Worm (Caenorhabditis elegans): ENCODE measurements around the gene sup-26.
A peak's percentile ranks its signal among the peaks of the same experiment; 100 is the strongest.

Gene sup-26

DNA sequence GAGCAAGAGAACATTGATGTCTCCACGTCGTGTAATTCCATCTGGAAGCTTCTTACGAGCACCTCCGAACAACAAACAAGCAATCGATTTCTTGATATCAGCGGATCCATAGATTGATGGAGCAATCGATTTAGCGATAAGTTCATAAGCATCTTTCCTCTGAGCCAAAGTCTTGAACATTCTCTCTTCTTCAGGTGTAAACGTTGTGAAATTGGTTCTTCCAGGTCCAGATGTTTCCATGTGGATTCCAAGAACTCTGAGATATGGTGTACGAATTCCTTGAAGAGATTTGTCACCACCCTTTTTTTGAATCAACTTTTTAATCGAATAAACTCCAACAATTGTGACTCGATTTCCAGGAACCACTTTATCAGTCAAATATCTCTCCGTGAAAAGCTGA, 9.9 kb upstream of the sup-26 start:
- TF ChIP-seq ztf-23 (GFP tag; IDR thresholded peaks at IDR 0.05) = no peak
- TF ChIP-seq flt-1 (GFP tag; IDR thresholded peaks at IDR 0.05) = no peak
- TF ChIP-seq ref-1 (GFP tag; conservative IDR thresholded peaks at IDR 0.05) = no peak
- TF ChIP-seq tab-1 (GFP tag; IDR thresholded peaks at IDR 0.05) = no peak

DNA sequence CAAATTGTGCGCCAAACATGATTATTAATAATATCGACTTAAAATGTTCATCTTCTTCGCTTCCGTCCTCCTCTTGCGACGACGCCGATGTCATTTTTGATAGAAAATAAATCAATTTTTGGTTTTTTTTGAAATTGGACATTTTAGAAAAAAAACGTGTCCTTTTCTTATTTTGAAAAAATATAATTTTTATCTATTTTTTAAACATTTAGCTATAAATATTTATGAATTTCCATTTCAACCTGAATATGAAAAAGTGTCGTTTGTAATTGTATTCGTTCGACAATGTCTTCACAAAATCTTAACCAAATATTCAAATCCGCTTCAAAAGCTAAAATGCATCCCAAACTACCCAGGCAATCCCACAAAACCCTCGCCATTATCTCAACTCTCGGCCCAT, 7.4 kb upstream of the sup-26 start, which contains the start of gene R10E4.3:
Gene R10E4.3, minus strand, starts transcription at position 101 of the 400 bp plus-strand sequence.
- TF ChIP-seq ref-1 (GFP tag; conservative IDR thresholded peaks at IDR 0.05) (no peak), cog-1 (tag; optimal IDR thresholded peaks at IDR 0.05) (no peak), med-1 (GFP tag; optimal IDR thresholded peaks at IDR 0.05; ENCODE audit: insufficient read depth) (no peak), tab-1 (GFP tag; IDR thresholded peaks at IDR 0.05) (no peak), flt-1 (GFP tag; IDR thresholded peaks at IDR 0.05) (no peak), ztf-29 (GFP tag; IDR thresholded peaks at IDR 0.05) (no peak), ztf-23 (GFP tag; IDR thresholded peaks at IDR 0.05) (no peak), klf-2 (GFP tag; conservative IDR thresholded peaks at IDR 0.05) (no peak), T22C8.4 (GFP tag; IDR thresholded peaks at IDR 0.05) (no peak)

DNA sequence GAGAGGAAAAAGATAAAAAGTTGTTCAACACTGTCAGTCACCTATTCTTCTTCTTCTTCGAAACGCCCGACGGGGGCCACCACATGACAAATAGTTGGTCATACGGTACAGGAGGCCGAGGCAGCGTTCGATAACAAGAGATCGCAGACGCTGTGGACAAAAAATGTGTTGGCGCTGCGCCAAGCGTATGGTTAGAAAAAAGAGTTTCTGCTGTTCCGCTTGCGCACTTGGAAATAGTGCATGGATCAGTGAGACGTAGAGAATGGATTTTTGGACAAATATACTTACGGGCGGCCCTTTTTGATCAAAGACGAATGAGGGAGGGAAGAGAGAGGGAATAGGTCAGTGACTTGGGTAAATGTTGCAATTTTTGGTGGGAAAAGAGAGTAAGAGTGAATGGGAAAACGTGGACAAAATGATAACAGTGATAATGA, 4.7 kb upstream of the sup-26 start:
- TF ChIP-seq flt-1 (GFP tag; IDR thresholded peaks at IDR 0.05) (no peak), med-1 (GFP tag; optimal IDR thresholded peaks at IDR 0.05; ENCODE audit: insufficient read depth) (no peak), tab-1 (GFP tag; IDR thresholded peaks at IDR 0.05) (no peak), ztf-23 (GFP tag; IDR thresholded peaks at IDR 0.05) (no peak), T22C8.4 (GFP tag; IDR thresholded peaks at IDR 0.05) (no peak), ztf-29 (GFP tag; IDR thresholded peaks at IDR 0.05) (no peak), cog-1 (tag; optimal IDR thresholded peaks at IDR 0.05) (no peak), ref-1 (GFP tag; conservative IDR thresholded peaks at IDR 0.05) (no peak), klf-2 (GFP tag; conservative IDR thresholded peaks at IDR 0.05) (no peak)

DNA sequence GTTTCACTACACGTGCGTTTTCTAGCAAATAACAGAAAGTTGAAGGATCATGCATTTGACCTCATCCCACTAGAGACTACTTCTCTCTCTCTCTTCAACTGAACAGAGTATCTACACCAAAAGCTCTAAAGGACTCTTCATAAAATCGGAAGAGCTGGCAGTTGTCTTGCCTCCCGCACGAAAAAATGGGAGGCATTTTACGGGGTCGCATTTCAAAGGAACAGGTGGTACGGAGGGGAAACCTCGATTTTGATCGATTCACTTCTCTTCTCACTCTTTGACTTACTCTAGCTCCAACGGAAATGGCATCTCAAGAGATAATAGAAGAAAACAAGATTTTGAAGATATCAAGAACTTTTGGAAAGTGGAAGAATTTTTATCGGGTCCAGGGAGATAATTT, 3.2 kb upstream of the sup-26 start:
- no peak for TF ChIP-seq ref-1 (GFP tag; conservative IDR thresholded peaks at IDR 0.05)
- TF ChIP-seq tab-1 (GFP tag; IDR thresholded peaks at IDR 0.05) = no peak

DNA sequence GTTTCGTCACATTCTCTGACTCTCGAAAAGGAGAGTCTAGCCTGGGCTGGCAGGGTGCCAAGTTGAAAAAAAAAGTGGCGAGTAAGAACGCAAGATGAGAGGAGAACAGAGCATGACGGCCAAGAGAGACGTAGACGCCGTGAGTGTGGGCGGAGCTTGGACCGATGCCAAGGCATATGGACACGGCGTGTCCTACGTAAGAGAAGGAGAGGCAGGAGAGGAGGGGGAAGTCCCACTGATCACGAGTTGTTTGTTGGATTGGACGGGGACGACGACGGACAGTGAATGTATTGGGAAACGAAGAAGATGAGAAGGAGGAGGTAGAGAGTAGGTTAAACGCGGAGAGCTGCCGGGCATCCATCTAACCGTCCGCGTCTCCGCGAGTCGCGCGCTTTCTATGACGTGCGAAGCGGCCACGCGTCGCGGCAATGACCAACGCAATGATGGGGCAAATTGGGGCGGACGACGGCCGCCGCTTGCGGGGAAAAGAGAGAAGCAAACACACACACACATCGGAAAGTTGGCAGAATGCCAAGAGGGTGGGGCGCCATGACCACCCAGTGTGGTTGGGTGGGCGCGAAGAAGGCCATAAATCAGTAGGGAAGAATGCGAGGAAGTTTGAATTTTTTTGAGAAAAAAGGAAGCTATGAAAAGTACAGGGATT, 2.1 kb upstream of the sup-26 start:
- TF ChIP-seq flt-1 (GFP tag; IDR thresholded peaks at IDR 0.05) (peak; percentile 73; the same call in 1 of the 2 replicates), tab-1 (GFP tag; IDR thresholded peaks at IDR 0.05) (peak; percentile 76; the same call in 1 of the 2 replicates), ztf-23 (GFP tag; IDR thresholded peaks at IDR 0.05) (peak; percentile 59; the same call in 1 of the 2 replicates), med-1 (GFP tag; optimal IDR thresholded peaks at IDR 0.05; ENCODE audit: insufficient read depth) (no peak), T22C8.4 (GFP tag; IDR thresholded peaks at IDR 0.05) (no peak), klf-2 (GFP tag; conservative IDR thresholded peaks at IDR 0.05) (no peak; the same call in 1 of the 2 replicates), cog-1 (tag; optimal IDR thresholded peaks at IDR 0.05) (peak; percentile 99), ztf-29 (GFP tag; IDR thresholded peaks at IDR 0.05) (peak; percentile 35), ref-1 (GFP tag; conservative IDR thresholded peaks at IDR 0.05) (0 out of 2 replicates have a peak, but pooled peaks have one; percentile 18)

DNA sequence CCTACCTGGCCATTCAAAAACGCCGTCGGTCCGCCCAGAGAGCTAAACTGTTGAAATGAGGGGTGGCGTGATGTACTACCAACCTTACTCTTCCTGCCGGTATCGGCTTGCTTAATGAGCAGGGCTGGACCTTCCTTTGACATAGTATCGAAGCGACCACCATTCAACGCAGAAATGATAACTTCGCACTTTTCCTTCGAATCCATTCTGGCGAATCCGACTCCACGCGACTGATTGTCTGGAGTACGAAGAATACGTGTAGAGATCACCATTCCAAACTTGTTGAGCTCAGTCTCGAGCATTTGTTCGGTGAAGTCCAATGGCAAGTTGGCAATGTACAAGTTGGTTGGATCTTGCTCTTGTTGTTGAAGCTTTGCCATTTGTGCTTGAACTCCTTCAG, 1.8 kb downstream of the sup-26 start:
- no peak for TF ChIP-seq klf-2 (GFP tag; conservative IDR thresholded peaks at IDR 0.05)
- 0 out of 2 replicates have a peak, but pooled peaks have one; percentile 45 for TF ChIP-seq flt-1 (GFP tag; IDR thresholded peaks at IDR 0.05)

DNA sequence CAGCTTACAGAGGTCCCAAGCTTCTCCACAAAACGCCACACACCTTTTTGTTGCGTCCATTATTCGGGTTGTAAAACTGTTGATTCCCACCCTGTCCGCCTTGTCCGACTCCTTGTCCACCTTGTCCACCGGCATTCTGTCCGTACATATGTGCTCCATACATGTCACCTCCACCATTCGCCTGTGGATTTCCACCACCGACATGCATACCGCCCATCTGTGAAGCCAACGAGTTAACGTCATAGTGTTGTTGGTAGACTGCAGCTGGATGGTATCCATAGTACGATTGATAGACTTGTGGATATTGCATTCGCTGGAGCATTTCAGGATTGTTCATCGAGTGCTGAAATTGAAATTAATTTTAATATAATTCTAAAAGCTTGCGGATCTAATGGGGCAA, 2.3 kb downstream of the sup-26 start:
- TF ChIP-seq ref-1 (GFP tag; conservative IDR thresholded peaks at IDR 0.05) = no peak
- TF ChIP-seq T22C8.4 (GFP tag; IDR thresholded peaks at IDR 0.05) = no peak
- TF ChIP-seq ztf-29 (GFP tag; IDR thresholded peaks at IDR 0.05) = no peak
- TF ChIP-seq flt-1 (GFP tag; IDR thresholded peaks at IDR 0.05) = no peak
- TF ChIP-seq ztf-23 (GFP tag; IDR thresholded peaks at IDR 0.05) = no peak
- no peak for TF ChIP-seq tab-1 (GFP tag; IDR thresholded peaks at IDR 0.05)
- no peak for TF ChIP-seq cog-1 (tag; optimal IDR thresholded peaks at IDR 0.05)
- TF ChIP-seq med-1 (GFP tag; optimal IDR thresholded peaks at IDR 0.05; ENCODE audit: insufficient read depth) = no peak
- no peak for TF ChIP-seq klf-2 (GFP tag; conservative IDR thresholded peaks at IDR 0.05)

DNA sequence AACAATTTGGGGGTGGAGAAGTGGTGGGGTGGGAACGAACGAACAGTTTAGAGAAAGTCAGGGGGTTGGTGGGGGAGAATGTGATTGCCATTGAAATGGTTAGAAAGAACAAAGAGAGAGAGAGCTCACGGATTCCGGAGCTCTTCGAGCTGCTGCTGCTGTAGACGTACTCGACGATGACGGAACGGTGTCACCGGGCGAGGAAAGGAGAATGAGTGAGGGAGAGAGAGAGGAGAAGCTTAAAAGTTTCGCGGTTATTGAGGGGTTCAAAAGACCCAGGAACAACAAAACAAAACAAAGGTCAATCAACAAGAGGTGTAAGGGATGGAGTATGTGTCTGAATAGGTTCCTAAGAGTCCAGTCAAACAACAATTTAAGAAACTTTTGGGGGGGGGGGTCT, 3.7 kb downstream of the sup-26 start:
- TF ChIP-seq med-1 (GFP tag; optimal IDR thresholded peaks at IDR 0.05; ENCODE audit: insufficient read depth) = no peak
- no peak for TF ChIP-seq ztf-29 (GFP tag; IDR thresholded peaks at IDR 0.05)
- no peak for TF ChIP-seq klf-2 (GFP tag; conservative IDR thresholded peaks at IDR 0.05)
- no peak; the same call in 1 of the 2 replicates for TF ChIP-seq flt-1 (GFP tag; IDR thresholded peaks at IDR 0.05)
- TF ChIP-seq cog-1 (tag; optimal IDR thresholded peaks at IDR 0.05) = no peak
- no peak for TF ChIP-seq tab-1 (GFP tag; IDR thresholded peaks at IDR 0.05)
- TF ChIP-seq ztf-23 (GFP tag; IDR thresholded peaks at IDR 0.05) = no peak
- TF ChIP-seq ref-1 (GFP tag; conservative IDR thresholded peaks at IDR 0.05) = no peak
- TF ChIP-seq T22C8.4 (GFP tag; IDR thresholded peaks at IDR 0.05) = no peak

DNA sequence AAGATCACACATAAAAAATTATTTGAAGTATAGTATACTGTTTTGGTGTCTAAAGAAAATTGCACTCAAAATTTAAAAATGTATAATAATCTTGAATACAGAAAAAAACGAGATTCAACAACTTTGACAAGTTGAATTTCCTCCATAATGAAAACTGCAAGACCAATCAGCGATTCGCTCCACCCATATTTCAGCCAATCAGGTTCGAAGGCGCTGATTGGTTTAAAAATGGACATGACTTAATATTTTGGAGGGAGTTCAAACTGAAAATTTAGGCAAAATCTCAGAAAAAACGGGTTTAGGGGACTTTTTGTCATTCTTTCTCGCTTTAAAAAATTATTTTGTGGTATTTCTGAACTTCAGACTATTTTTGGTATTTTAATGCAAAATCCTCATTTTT, 4.3 kb downstream of the sup-26 start:
- TF ChIP-seq flt-1 (GFP tag; IDR thresholded peaks at IDR 0.05) = peak; percentile 9; the same call in 1 of the 2 replicates
- TF ChIP-seq ztf-29 (GFP tag; IDR thresholded peaks at IDR 0.05) = no peak
- TF ChIP-seq T22C8.4 (GFP tag; IDR thresholded peaks at IDR 0.05) = no peak

DNA sequence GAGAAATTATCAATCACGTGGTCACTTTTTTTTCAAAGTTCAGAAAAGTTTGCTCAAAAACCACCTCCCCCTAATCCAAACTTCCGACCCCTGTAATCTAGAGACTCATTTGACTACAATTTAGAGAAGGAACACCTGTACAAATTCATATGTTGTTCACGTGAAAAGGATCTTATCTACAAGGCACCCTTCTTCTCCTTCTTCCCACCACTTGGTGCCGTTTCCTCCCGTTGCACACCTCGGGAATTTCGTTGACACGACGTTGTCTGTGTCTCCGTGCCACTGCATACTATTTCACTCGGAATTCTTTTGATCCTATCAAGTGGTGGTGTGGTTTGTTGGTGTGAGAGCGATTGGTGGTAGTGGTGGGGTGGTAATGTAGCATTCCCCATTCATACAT, 5.5 kb downstream of the sup-26 start:
- no peak for TF ChIP-seq med-1 (GFP tag; optimal IDR thresholded peaks at IDR 0.05; ENCODE audit: insufficient read depth)
- TF ChIP-seq tab-1 (GFP tag; IDR thresholded peaks at IDR 0.05) = no peak
- TF ChIP-seq T22C8.4 (GFP tag; IDR thresholded peaks at IDR 0.05) = no peak
- no peak for TF ChIP-seq ztf-23 (GFP tag; IDR thresholded peaks at IDR 0.05)
- TF ChIP-seq ztf-29 (GFP tag; IDR thresholded peaks at IDR 0.05) = no peak
- TF ChIP-seq cog-1 (tag; optimal IDR thresholded peaks at IDR 0.05) = no peak
- no peak for TF ChIP-seq flt-1 (GFP tag; IDR thresholded peaks at IDR 0.05)
- no peak for TF ChIP-seq ref-1 (GFP tag; conservative IDR thresholded peaks at IDR 0.05)

All from whole organism, midembryonic.